Worm (Caenorhabditis elegans) whole organism, L4 larva: ENCODE measurements around the gene sri-72.
A peak's percentile ranks its signal among the peaks of the same experiment; 100 is the strongest.

Source experiments
- F37D6.2 ChIP-seq: sonication (generic microtip); optimal IDR thresholded peaks from 2 replicates; lab custom pipeline; 2016; ENCODE audit warnings: mild to moderate bottlenecking, missing genetic modification characterization, missing compliant biosample characterization
- F49E8.2 ChIP-seq: sonication (generic microtip); optimal IDR thresholded peaks from 2 replicates; lab custom pipeline; 2016; ENCODE audit warnings: missing compliant biosample characterization, mild to moderate bottlenecking, missing genetic modification characterization, borderline replicate concordance
- R02D3.7 ChIP-seq: fragments of 150-350 bp; sonication (generic microtip); optimal IDR thresholded peaks from 3 replicates; lab custom pipeline; 2014; ENCODE audit warnings: missing biosample characterization, missing genetic modification characterization
- T20F7.1 ChIP-seq: fragments of 200-800 bp; sonication (Bioruptor generic); optimal IDR thresholded peaks from 2 replicates; lab custom pipeline; 2018; ENCODE audit warnings: mild to moderate bottlenecking, missing genetic modification characterization, missing compliant biosample characterization
- aha-1 ChIP-seq: fragments of 150-350 bp; peaks from one replicate; lab custom pipeline; 2014; ENCODE audit warnings: missing biosample characterization, missing genetic modification characterization
- ama-1 ChIP-seq: fragments of 150-350 bp; optimal IDR thresholded peaks from 2 replicates; lab custom pipeline; 2014; ENCODE audit warnings: inconsistent platforms, mixed read lengths
- arid-1 ChIP-seq: fragments of 200-800 bp; sonication (Bioruptor generic); conservative IDR thresholded peaks from 2 replicates; pipeline ENCODE4 v1.3.6; 2022; ENCODE audit warnings: missing genetic modification reagents, missing genetic modification characterization, missing compliant biosample characterization
- ceh-32 ChIP-seq: sonication (generic microtip); optimal IDR thresholded peaks from 2 replicates; lab custom pipeline; 2016; ENCODE audit warnings: mild to moderate bottlenecking, missing genetic modification characterization, missing compliant biosample characterization; ENCODE audit not compliant: poor library complexity
- cey-2 ChIP-seq: sonication (generic microtip); optimal IDR thresholded peaks from 3 replicates; lab custom pipeline; 2017; ENCODE audit warnings: missing genetic modification characterization, mild to moderate bottlenecking, missing compliant biosample characterization, antibody characterized with exemption, borderline replicate concordance; ENCODE audit not compliant: insufficient read depth
- ctbp-1 ChIP-seq: fragments of 200-800 bp; sonication (Bioruptor generic); IDR thresholded peaks from 2 replicates; pipeline ENCODE4 v1.3.6; 2022; ENCODE audit warnings: missing genetic modification reagents, missing genetic modification characterization, missing compliant biosample characterization
- daf-8 ChIP-seq: fragments of 200-800 bp; sonication (Bioruptor generic); IDR thresholded peaks from 2 replicates; pipeline ENCODE4 v1.3.6; 2022; ENCODE audit warnings: missing genetic modification characterization, missing compliant biosample characterization
- duxl-1 ChIP-seq: sonication (generic microtip); optimal IDR thresholded peaks from 2 replicates; lab custom pipeline; 2016; ENCODE audit warnings: mild to moderate bottlenecking, missing genetic modification characterization, moderate library complexity, missing compliant biosample characterization; ENCODE audit not compliant: poor library complexity
- fkh-10 ChIP-seq: fragments of 150-350 bp; optimal IDR thresholded peaks from 2 replicates; lab custom pipeline; 2014; ENCODE audit warnings: missing biosample characterization, missing genetic modification reagents, missing genetic modification characterization
- hlh-11 ChIP-seq: fragments of 200-800 bp; sonication (Bioruptor generic); optimal IDR thresholded peaks from 2 replicates; lab custom pipeline; 2018; ENCODE audit warnings: mild to moderate bottlenecking, missing genetic modification characterization, missing compliant biosample characterization
- hlh-30 ChIP-seq: sonication (generic microtip); optimal IDR thresholded peaks from 2 replicates; lab custom pipeline; 2017; ENCODE audit warnings: antibody characterized with exemption, mild to moderate bottlenecking, missing genetic modification characterization, missing compliant biosample characterization; ENCODE audit not compliant: insufficient read depth
- hmg-1.1 ChIP-seq: fragments of 200-800 bp; sonication (Bioruptor generic); IDR thresholded peaks from 2 replicates; pipeline ENCODE4 v1.3.6; 2022; ENCODE audit warnings: missing genetic modification reagents, missing genetic modification characterization, missing compliant biosample characterization
- lin-15B ChIP-seq: fragments of 150-350 bp; sonication (generic microtip); optimal IDR thresholded peaks from 3 replicates; lab custom pipeline; 2014; ENCODE audit warnings: missing biosample characterization, missing genetic modification characterization
- lin-39 ChIP-seq: fragments of 150-350 bp; optimal IDR thresholded peaks from 2 replicates; lab custom pipeline; 2014; ENCODE audit warnings: missing biosample characterization, missing genetic modification reagents, missing genetic modification characterization
- lsy-2 ChIP-seq, 2 experiments: fragments of 150-350 bp in 1 of 2; sonication (generic microtip) in 1 of 2; optimal IDR thresholded peaks; 2 replicates each; lab custom pipeline; 2014 to 2017; ENCODE audit warnings: missing biosample characterization in 2 of 2, missing genetic modification characterization in 2 of 2
- mdl-1 ChIP-seq, 2 experiments: fragments of 150-350 bp in 1 of 2; sonication (generic microtip) in 1 of 2; optimal IDR thresholded peaks; 2 replicates each; lab custom pipeline; 2014 to 2017; ENCODE audit warnings: missing biosample characterization in 2 of 2, missing genetic modification characterization in 2 of 2
- mep-1 ChIP-seq: fragments of 150-350 bp; sonication (generic microtip); optimal IDR thresholded peaks from 3 replicates; lab custom pipeline; 2014; ENCODE audit warnings: missing biosample characterization, missing genetic modification characterization
- mes-2 ChIP-seq: sonication (generic microtip); optimal IDR thresholded peaks from 2 replicates; lab custom pipeline; 2016; ENCODE audit warnings: missing genotype, mild to moderate bottlenecking, missing genetic modification characterization, missing compliant biosample characterization; ENCODE audit not compliant: poor library complexity, severe bottlenecking
- nhr-102 ChIP-seq: sonication (generic microtip); optimal IDR thresholded peaks from 2 replicates; lab custom pipeline; 2016; ENCODE audit warnings: mild to moderate bottlenecking, missing genetic modification characterization, moderate library complexity, missing compliant biosample characterization
- nhr-25 ChIP-seq: sonication (generic microtip); optimal IDR thresholded peaks from 2 replicates; lab custom pipeline; 2017; ENCODE audit warnings: missing genetic modification characterization, mild to moderate bottlenecking, missing compliant biosample characterization, antibody characterized with exemption, moderate library complexity, borderline replicate concordance; ENCODE audit not compliant: insufficient read depth
- nhr-42 ChIP-seq: fragments of 200-800 bp; sonication (Bioruptor generic); IDR thresholded peaks from 2 replicates; pipeline ENCODE4 v1.3.6; 2022; ENCODE audit warnings: missing genetic modification characterization, missing compliant biosample characterization
- pha-4 ChIP-seq, 2 experiments: fragments of 150-350 bp in 1 of 2; fragments of 200-800 bp in 1 of 2; sonication (Bioruptor generic) in 1 of 2; IDR thresholded peaks in 1 of 2; optimal IDR thresholded peaks in 1 of 2; 2 replicates each; pipeline versions ENCODE4 v1.3.6 to Lab custom; 2014 to 2022; ENCODE audit warnings: missing genetic modification characterization in 2 of 2, missing genetic modification reagents in 2 of 2, missing biosample characterization in 1 of 2, missing compliant biosample characterization in 1 of 2
- set-16 ChIP-seq: fragments of 200-800 bp; sonication (Bioruptor generic); IDR thresholded peaks from 2 replicates; pipeline ENCODE4 v1.3.6; 2022; ENCODE audit warnings: missing genetic modification reagents, missing genetic modification characterization, missing compliant biosample characterization
- snpc-1.2 ChIP-seq: fragments of 200-800 bp; sonication (Bioruptor generic); IDR thresholded peaks from 2 replicates; pipeline ENCODE4 v1.3.6; 2022; ENCODE audit warnings: missing genetic modification reagents, missing genetic modification characterization, missing compliant biosample characterization
- snpc-4 ChIP-seq: fragments of 150-350 bp; optimal IDR thresholded peaks from 2 replicates; lab custom pipeline; 2014; ENCODE audit warnings: missing biosample characterization, missing genetic modification characterization
- spr-3 ChIP-seq: fragments of 200-800 bp; sonication (Bioruptor generic); optimal IDR thresholded peaks from 2 replicates; lab custom pipeline; 2018; ENCODE audit warnings: mild to moderate bottlenecking, missing genetic modification characterization, missing compliant biosample characterization
- tag-97 ChIP-seq: fragments of 200-800 bp; sonication (Bioruptor generic); IDR thresholded peaks from 2 replicates; pipeline ENCODE4 v1.3.6; 2022; ENCODE audit warnings: missing genetic modification characterization, missing compliant biosample characterization
- tra-1 ChIP-seq: fragments of 200-800 bp; sonication (Bioruptor generic); IDR thresholded peaks from 2 replicates; pipeline ENCODE4 v1.3.6; 2022; ENCODE audit warnings: missing genetic modification reagents, missing genetic modification characterization, missing compliant biosample characterization
- unc-39 ChIP-seq: sonication (generic microtip); optimal IDR thresholded peaks from 2 replicates; lab custom pipeline; 2017; ENCODE audit warnings: missing biosample characterization, missing genetic modification characterization
- unc-62 ChIP-seq, 3 experiments: fragments of 150-350 bp in 1 of 3; sonication (generic microtip); optimal IDR thresholded peaks in 2 of 3; peaks in 1 of 3; 1 replicate in 1 of 3; 2 replicates in 2 of 3; lab custom pipeline; 2014 to 2017; ENCODE audit warnings: missing biosample characterization in 3 of 3, missing genetic modification characterization in 3 of 3, missing genetic modification reagents in 3 of 3, missing genotype in 1 of 3
- zfp-2 ChIP-seq: sonication (generic microtip); optimal IDR thresholded peaks from 2 replicates; lab custom pipeline; 2016; ENCODE audit warnings: mild to moderate bottlenecking, missing genetic modification characterization, missing compliant biosample characterization
- zfp-3 ChIP-seq: fragments of 200-800 bp; sonication (Bioruptor generic); conservative IDR thresholded peaks from 2 replicates; pipeline ENCODE4 v1.3.6; 2022; ENCODE audit warnings: missing genetic modification reagents, missing genetic modification characterization, missing compliant biosample characterization
- zip-11 ChIP-seq: fragments of 200-800 bp; sonication (Bioruptor generic); IDR thresholded peaks from 2 replicates; pipeline ENCODE4 v1.3.6; 2022; ENCODE audit warnings: missing genetic modification characterization, missing compliant biosample characterization
- zip-2 ChIP-seq: fragments of 150-350 bp; optimal IDR thresholded peaks from 2 replicates; lab custom pipeline; 2014; ENCODE audit warnings: missing biosample characterization, missing genetic modification characterization

sri-72 gene

ce11 chrV:576918-577317 lies 8.9 kb upstream of the sri-72 start:
- TF ChIP-seq unc-62 (GFP tag; optimal IDR thresholded peaks at IDR 0.05 in 1 of 2; lab: Kevin White, UChicago) (peak in 1 of 2 experiments; percentile 97), unc-62 (tag; optimal IDR thresholded peaks at IDR 0.05; lab: Kevin White, UChicago) (no peak), lin-15B (tag; lab: Kevin White, UChicago) (no peak)
- TF ChIP-seq, all 104 proteins: peak for 1

- TF ChIP-seq ctbp-1 (no peak), hmg-1.1 (GFP tag; lab: Robert Waterston, UW) (no peak), fkh-10 (no peak), lsy-2 (tag; optimal IDR thresholded peaks at IDR 0.05; lab: Kevin White, UChicago) (no peak), aha-1 (no peak), mes-2 (tag; lab: Kevin White, UChicago) (no peak), ama-1 (no peak), unc-39 (no peak), nhr-102 (no peak), T20F7.1 (GFP tag; lab: Kevin White, UChicago) (no peak)
Measured at ce11 chrV:576070-576469, 8.1 kb upstream of the sri-72 start, which contains the start of gene K06H6.5. K06H6.5 (plus strand) TSS chrV:576370.

ce11 chrV:574639-575038 lies 6.6 kb upstream of the sri-72 start, which contains the start of gene C14C6.13:
C14C6.13 (minus strand) TSS chrV:574739.
- TF ChIP-seq lin-15B (tag; lab: Kevin White, UChicago) (no peak), F37D6.2 (tag; lab: Kevin White, UChicago) (no peak), snpc-1.2 (no peak), zip-11 (GFP tag; lab: Robert Waterston, UW) (no peak), cey-2 (tag; lab: Kevin White, UChicago) (no peak), duxl-1 (no peak), nhr-102 (no peak), tra-1 (GFP tag; lab: Robert Waterston, UW) (no peak), mep-1 (tag; lab: Kevin White, UChicago) (no peak), unc-39 (no peak), daf-8 (GFP tag; lab: Robert Waterston, UW) (no peak), pha-4 (GFP tag; IDR thresholded peaks at IDR 0.05; lab: Robert Waterston, UW) (no peak), pha-4 (tag; optimal IDR thresholded peaks at IDR 0.05; lab: Kevin White, UChicago) (no peak), R02D3.7 (tag; lab: Kevin White, UChicago) (no peak), mdl-1 (tag; optimal IDR thresholded peaks at IDR 0.05; lab: Kevin White, UChicago) (no peak), nhr-25 (no peak), spr-3 (GFP tag; lab: Kevin White, UChicago) (no peak), F49E8.2 (no peak)

DNA sequence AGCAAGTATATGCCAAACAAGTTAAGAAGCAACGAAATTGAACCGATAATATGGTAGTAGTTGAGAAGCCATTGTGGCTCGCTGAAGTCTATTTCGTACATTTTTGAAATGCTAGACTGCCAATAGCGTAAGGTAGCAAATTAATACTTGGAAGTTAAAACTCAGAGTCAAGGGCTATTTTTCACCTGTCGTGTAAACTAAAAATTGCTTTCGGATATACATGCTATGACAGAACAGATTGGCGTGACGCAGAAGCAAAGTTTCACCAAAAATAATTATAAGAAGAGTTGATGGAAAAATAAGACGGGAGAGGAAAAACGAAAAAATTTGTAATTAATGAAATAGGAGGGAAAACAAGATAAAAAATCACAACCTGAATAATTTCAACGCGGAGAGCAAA lies 2.0 kb downstream of the sri-72 start, which contains the start of gene sri-73:
Gene sri-73, minus strand, starts transcription at position 101 of the 400 bp plus-strand sequence.
- TF ChIP-seq zip-2, result no peak
- no peak for TF ChIP-seq arid-1 (GFP tag; lab: Robert Waterston, UW)
- TF ChIP-seq set-16 (GFP tag; lab: Robert Waterston, UW), result no peak
- no peak for TF ChIP-seq mes-2 (tag; lab: Kevin White, UChicago)

- TF ChIP-seq nhr-42 (GFP tag; lab: Robert Waterston, UW) (no peak), zfp-3 (GFP tag; lab: Robert Waterston, UW) (no peak), tag-97 (GFP tag; lab: Robert Waterston, UW) (no peak), hlh-30 (tag; lab: Kevin White, UChicago) (no peak), lin-39 (tag; lab: Kevin White, UChicago) (no peak), snpc-4 (tag; lab: Kevin White, UChicago) (no peak), pha-4 (GFP tag; IDR thresholded peaks at IDR 0.05; lab: Robert Waterston, UW) (no peak), pha-4 (tag; optimal IDR thresholded peaks at IDR 0.05; lab: Kevin White, UChicago) (no peak), hlh-11 (tag; lab: Kevin White, UChicago) (no peak), zfp-2 (no peak), ama-1 (no peak), ceh-32 (tag; lab: Kevin White, UChicago) (no peak)
Measured at ce11 chrV:562834-563233, 5.2 kb downstream of the sri-72 start, which contains the start of gene C14C6.2. C14C6.2 (plus strand) TSS chrV:563134.
